Worm (Caenorhabditis elegans) whole organism, young adult: Measurements from ENCODE around the gene mel-46.

Source experiments
- F57A8.1 ChIP-seq: fragments of 200-800 bp; sonication (Bioruptor generic); optimal IDR thresholded peaks from 2 replicates; lab custom pipeline; 2018; ENCODE audit warnings: mild to moderate bottlenecking, missing genetic modification characterization, moderate library complexity, missing compliant biosample characterization
- ceh-27 ChIP-seq: fragments of 200-800 bp; sonication (Bioruptor generic); optimal IDR thresholded peaks from 2 replicates; lab custom pipeline; 2018; ENCODE audit warnings: mild to moderate bottlenecking, missing genetic modification characterization, moderate library complexity, missing compliant biosample characterization
- dpl-1 ChIP-seq: fragments of 150-350 bp; optimal IDR thresholded peaks from 2 replicates; lab custom pipeline; 2014; ENCODE audit warnings: missing biosample characterization, missing genetic modification reagents, missing genetic modification characterization
- fkh-3 ChIP-seq: sonication (generic microtip); optimal IDR thresholded peaks from 2 replicates; lab custom pipeline; 2016; ENCODE audit warnings: mild to moderate bottlenecking, missing genetic modification characterization, missing compliant biosample characterization
- hlh-26 ChIP-seq: fragments of 200-800 bp; sonication (Bioruptor generic); conservative IDR thresholded peaks from 2 replicates; pipeline ENCODE4 v1.3.6; 2022; ENCODE audit warnings: missing genetic modification reagents, missing genetic modification characterization, missing compliant biosample characterization
- lin-54 ChIP-seq: fragments of 200-800 bp; sonication (Bioruptor generic); optimal IDR thresholded peaks from 2 replicates; lab custom pipeline; 2018; ENCODE audit warnings: mild to moderate bottlenecking, missing genetic modification characterization, missing compliant biosample characterization
- ztf-22 ChIP-seq: fragments of 200-800 bp; sonication (Bioruptor generic); optimal IDR thresholded peaks from 2 replicates; lab custom pipeline; 2018; ENCODE audit warnings: mild to moderate bottlenecking, missing genetic modification characterization, moderate library complexity, missing compliant biosample characterization
- ztf-28 ChIP-seq: fragments of 200-800 bp; sonication (Bioruptor generic); IDR thresholded peaks from 2 replicates; pipeline ENCODE4 v1.3.6; 2022; ENCODE audit warnings: missing genetic modification reagents, missing genetic modification characterization, missing compliant biosample characterization

DNA sequence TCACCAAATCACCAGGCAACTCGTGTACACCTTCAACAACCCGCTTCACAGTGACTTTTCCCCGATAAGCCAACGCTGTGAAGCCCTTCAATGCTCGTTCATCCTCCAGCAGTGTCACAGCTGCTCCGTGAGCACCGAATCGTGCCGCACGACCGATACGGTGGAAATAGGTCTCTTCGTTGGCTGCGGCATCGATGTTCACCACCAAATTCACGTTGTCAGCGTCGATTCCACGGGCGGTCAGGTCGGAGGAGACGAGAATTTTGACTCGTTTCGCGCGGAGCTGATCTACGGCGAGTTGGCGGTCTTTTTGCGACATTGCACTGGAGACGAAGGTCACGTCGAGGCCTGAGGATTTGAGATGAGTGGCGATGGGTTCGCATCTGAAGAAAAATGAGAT lies 2.6 kb downstream of the mel-46 start:
- TF ChIP-seq ztf-28 (GFP tag; lab: Robert Waterston, UW): no peak
- TF ChIP-seq hlh-26: no peak
- TF ChIP-seq dpl-1 (GFP tag; lab: Kevin White, UChicago): no peak
- TF ChIP-seq ztf-22 (GFP tag; lab: Kevin White, UChicago): no peak
- TF ChIP-seq ceh-27 (GFP tag; lab: Kevin White, UChicago): no peak
- no peak for TF ChIP-seq lin-54 (GFP tag; lab: Kevin White, UChicago)
- no peak for TF ChIP-seq fkh-3 (tag; lab: Kevin White, UChicago)
- TF ChIP-seq F57A8.1: no peak
